Fruit fly (Drosophila melanogaster) whole organism, embryonic: ENCODE measurements around the gene HDAC6.

ENCODE experiments used
- Ada2b ChIP-seq: fragments of 200-800 bp; sonication (Bioruptor generic); IDR thresholded peaks from 2 replicates; pipeline ENCODE4 v1.3.6; 2022; ENCODE audit warnings: missing biosample characterization, missing genetic modification characterization
- Antp ChIP-seq: fragments of 200-800 bp; sonication (Bioruptor generic); optimal IDR thresholded peaks from 3 replicates; lab custom pipeline; 2016; ENCODE audit warnings: missing biosample characterization, missing genetic modification characterization
- Atf3 ChIP-seq: fragments of 200-800 bp; sonication (Bioruptor generic); optimal IDR thresholded peaks from 3 replicates; lab custom pipeline; 2016; ENCODE audit warnings: missing biosample characterization, missing genetic modification characterization
- BEAF-32 ChIP-seq: fragments of 200-800 bp; sonication (Bioruptor generic); optimal IDR thresholded peaks from 3 replicates; lab custom pipeline; 2017; ENCODE audit warnings: missing biosample characterization, missing genetic modification characterization, mild to moderate bottlenecking, moderate library complexity, missing genetic modification reagents
- Blimp-1 ChIP-seq: fragments of 200-800 bp; sonication (Bioruptor generic); optimal IDR thresholded peaks from 3 replicates; lab custom pipeline; 2018; ENCODE audit warnings: missing biosample characterization, missing genetic modification characterization, mild to moderate bottlenecking, moderate library complexity, missing genetic modification reagents
- CG10565 ChIP-seq: fragments of 200-800 bp; sonication (Bioruptor generic); optimal IDR thresholded peaks from 3 replicates; lab custom pipeline; 2016; ENCODE audit warnings: missing biosample characterization, mild to moderate bottlenecking, missing genetic modification characterization
- CG11504 ChIP-seq: fragments of 200-800 bp; sonication (Bioruptor generic); optimal IDR thresholded peaks from 3 replicates; lab custom pipeline; 2019; ENCODE audit warnings: missing biosample characterization, mild to moderate bottlenecking, missing genetic modification characterization, moderate library complexity
- CG12155 ChIP-seq: fragments of 200-800 bp; sonication (Bioruptor generic); optimal IDR thresholded peaks from 3 replicates; lab custom pipeline; 2016; ENCODE audit warnings: missing biosample characterization, missing genetic modification characterization
- CG16863 ChIP-seq: fragments of 200-800 bp; sonication (Bioruptor generic); optimal IDR thresholded peaks from 3 replicates; lab custom pipeline; 2016; ENCODE audit warnings: missing biosample characterization, missing genetic modification characterization
- CG17359 ChIP-seq: fragments of 200-800 bp; sonication (Bioruptor generic); optimal IDR thresholded peaks from 3 replicates; lab custom pipeline; 2018; ENCODE audit warnings: missing biosample characterization, mild to moderate bottlenecking, missing genetic modification characterization, moderate library complexity
- CG17361 ChIP-seq: fragments of 200-800 bp; sonication (Bioruptor generic); IDR thresholded peaks from 3 replicates; pipeline ENCODE4 v1.3.6; 2022; ENCODE audit warnings: missing biosample characterization, missing genetic modification characterization
- CG17385 ChIP-seq: fragments of 200-800 bp; sonication (Bioruptor generic); optimal IDR thresholded peaks from 3 replicates; lab custom pipeline; 2018; ENCODE audit warnings: missing biosample characterization, mild to moderate bottlenecking, missing genetic modification characterization
- CG18599 ChIP-seq: fragments of 200-800 bp; sonication (Bioruptor generic); optimal IDR thresholded peaks from 3 replicates; lab custom pipeline; 2017; ENCODE audit warnings: missing biosample characterization, missing genetic modification characterization, mild to moderate bottlenecking, moderate library complexity, missing genetic modification reagents
- CG2889 ChIP-seq: fragments of 200-800 bp; sonication (Bioruptor generic); IDR thresholded peaks from 3 replicates; pipeline ENCODE4 v1.3.6; 2022; ENCODE audit warnings: missing biosample characterization, missing genetic modification characterization
- CG32767 ChIP-seq: fragments of 200-800 bp; sonication (Bioruptor generic); IDR thresholded peaks from 2 replicates; pipeline ENCODE4 v1.3.6; 2022; ENCODE audit warnings: missing biosample characterization, missing genetic modification characterization
- CG3995 ChIP-seq: fragments of 200-800 bp; sonication (Bioruptor generic); optimal IDR thresholded peaks from 3 replicates; lab custom pipeline; 2016; ENCODE audit warnings: missing biosample characterization, missing genetic modification characterization
- CG6683 ChIP-seq: fragments of 200-800 bp; sonication (Bioruptor generic); optimal IDR thresholded peaks from 2 replicates; lab custom pipeline; 2017; ENCODE audit warnings: missing biosample characterization, mild to moderate bottlenecking, missing genetic modification characterization, missing genetic modification reagents
- CG6765 ChIP-seq: fragments of 200-800 bp; sonication (Bioruptor generic); optimal IDR thresholded peaks from 3 replicates; lab custom pipeline; 2017; ENCODE audit warnings: missing biosample characterization, mild to moderate bottlenecking, missing genetic modification characterization
- CG8388 ChIP-seq: fragments of 200-800 bp; sonication (Bioruptor generic); optimal IDR thresholded peaks from 2 replicates; lab custom pipeline; 2019; ENCODE audit warnings: missing biosample characterization, mild to moderate bottlenecking, missing genetic modification characterization, moderate library complexity
- CG9932 ChIP-seq: fragments of 200-800 bp; sonication (Bioruptor generic); IDR thresholded peaks from 2 replicates; pipeline ENCODE4 v1.3.6; 2022; ENCODE audit warnings: missing biosample characterization, missing genetic modification characterization
- D19A ChIP-seq: fragments of 200-800 bp; optimal IDR thresholded peaks from 3 replicates; lab custom pipeline; 2019; ENCODE audit warnings: missing biosample characterization, mild to moderate bottlenecking, missing genetic modification characterization, moderate library complexity
- Dll ChIP-seq: fragments of 200-800 bp; sonication (Bioruptor generic); IDR thresholded peaks from 4 replicates; pipeline ENCODE4 v1.3.6; 2022; ENCODE audit warnings: missing biosample characterization, missing genetic modification characterization; ENCODE audit not compliant: partially characterized antibody
- Dref ChIP-seq: fragments of 200-800 bp; sonication (Bioruptor generic); IDR thresholded peaks from 2 replicates; pipeline ENCODE4 v1.3.6; 2022; ENCODE audit warnings: missing biosample characterization, missing genetic modification characterization
- Drgx ChIP-seq: fragments of 200-800 bp; sonication (Bioruptor generic); IDR thresholded peaks from 2 replicates; pipeline ENCODE4 v1.3.6; 2022; ENCODE audit warnings: missing biosample characterization, missing genetic modification characterization
- E2f1 ChIP-seq: fragments of 200-800 bp; sonication (Bioruptor generic); IDR thresholded peaks from 2 replicates; pipeline ENCODE4 v1.3.6; 2022; ENCODE audit warnings: missing biosample characterization, missing genetic modification characterization
- Fer2 ChIP-seq: fragments of 200-800 bp; sonication (Bioruptor generic); optimal IDR thresholded peaks from 2 replicates; lab custom pipeline; 2018; ENCODE audit warnings: missing biosample characterization, mild to moderate bottlenecking, missing genetic modification characterization, moderate library complexity
- Gug ChIP-seq: fragments of 200-800 bp; sonication (Bioruptor generic); IDR thresholded peaks from 4 replicates; pipeline ENCODE4 v1.3.6; 2022; ENCODE audit warnings: missing biosample characterization, missing genetic modification characterization
- Hr3 ChIP-seq: fragments of 200-800 bp; sonication (Bioruptor generic); optimal IDR thresholded peaks from 3 replicates; lab custom pipeline; 2016; ENCODE audit warnings: missing biosample characterization, missing genetic modification characterization
- Nf-YC ChIP-seq: fragments of 200-800 bp; optimal IDR thresholded peaks from 3 replicates; lab custom pipeline; 2019; ENCODE audit warnings: missing biosample characterization, mild to moderate bottlenecking, missing genetic modification characterization, moderate library complexity
- NfI ChIP-seq: fragments of 200-800 bp; sonication (Bioruptor generic); optimal IDR thresholded peaks from 3 replicates; lab custom pipeline; 2018; ENCODE audit warnings: missing biosample characterization, mild to moderate bottlenecking, missing genetic modification characterization, moderate library complexity
- Scr ChIP-seq: fragments of 200-800 bp; sonication (Bioruptor generic); IDR thresholded peaks from 2 replicates; pipeline ENCODE4 v1.3.6; 2022; ENCODE audit warnings: missing biosample characterization, missing genetic modification characterization; ENCODE audit not compliant: partially characterized antibody
- Sin3A ChIP-seq: fragments of >200 bp; optimal IDR thresholded peaks from 2 replicates; lab custom pipeline; 2018
- Xrp1 ChIP-seq: fragments of 200-800 bp; sonication (Bioruptor generic); IDR thresholded peaks from 2 replicates; pipeline ENCODE4 v1.3.6; 2022; ENCODE audit warnings: missing biosample characterization, missing genetic modification characterization
- bbx ChIP-seq: fragments of 200-800 bp; sonication (Bioruptor generic); IDR thresholded peaks from 2 replicates; pipeline ENCODE4 v1.3.6; 2022; ENCODE audit warnings: missing biosample characterization, missing genetic modification characterization; ENCODE audit not compliant: partially characterized antibody
- crol ChIP-seq: fragments of 200-800 bp; sonication (Bioruptor generic); IDR thresholded peaks from 2 replicates; pipeline ENCODE4 v1.3.6; 2022; ENCODE audit warnings: missing biosample characterization, missing genetic modification characterization
- dati ChIP-seq: fragments of 200-800 bp; sonication (Bioruptor generic); IDR thresholded peaks from 2 replicates; pipeline ENCODE4 v1.3.6; 2022; ENCODE audit warnings: missing biosample characterization, missing genetic modification characterization
- ewg ChIP-seq: fragments of 200-800 bp; sonication (Bioruptor generic); optimal IDR thresholded peaks from 3 replicates; lab custom pipeline; 2017; ENCODE audit warnings: mild to moderate bottlenecking, missing biosample characterization, missing genetic modification reagents, missing genetic modification characterization
- gsb-n ChIP-seq: fragments of 200-800 bp; sonication (Bioruptor generic); optimal IDR thresholded peaks from 3 replicates; lab custom pipeline; 2018; ENCODE audit warnings: missing biosample characterization, mild to moderate bottlenecking, missing genetic modification characterization
- hkb ChIP-seq, 2 experiments: fragments of 200-800 bp in 1 of 2; fragments of >200 bp in 1 of 2; sonication (Bioruptor generic) in 1 of 2; IDR thresholded peaks in 1 of 2; optimal IDR thresholded peaks in 1 of 2; 2 replicates each; pipeline versions ENCODE4 v1.3.6 to Lab custom; 2017 to 2022; ENCODE audit warnings: missing biosample characterization in 1 of 2, missing genetic modification characterization in 1 of 2
- lola ChIP-seq, 3 experiments: fragments of >200 bp in 2 of 3; fragments of 200-800 bp in 1 of 3; sonication (Bioruptor generic) in 1 of 3; optimal IDR thresholded peaks; 2 replicates each; lab custom pipeline; 2017 to 2019; ENCODE audit warnings: missing biosample characterization in 3 of 3, missing genetic modification characterization in 3 of 3, mild to moderate bottlenecking in 1 of 3, moderate library complexity in 1 of 3
- nerfin-1 ChIP-seq: fragments of 200-800 bp; sonication (Bioruptor generic); optimal IDR thresholded peaks from 3 replicates; lab custom pipeline; 2019; ENCODE audit warnings: missing biosample characterization, mild to moderate bottlenecking, missing genetic modification characterization, moderate library complexity
- nom ChIP-seq: fragments of 200-800 bp; sonication (Bioruptor generic); optimal IDR thresholded peaks from 2 replicates; lab custom pipeline; 2017; ENCODE audit warnings: missing biosample characterization, missing genetic modification characterization, mild to moderate bottlenecking, moderate library complexity, missing genetic modification reagents
- sd ChIP-seq: fragments of 200-800 bp; sonication (Bioruptor generic); optimal IDR thresholded peaks from 3 replicates; lab custom pipeline; 2018; ENCODE audit warnings: missing biosample characterization, mild to moderate bottlenecking, missing genetic modification characterization, moderate library complexity
- sisA ChIP-seq: fragments of 200-800 bp; sonication (Bioruptor generic); IDR thresholded peaks from 2 replicates; pipeline ENCODE4 v1.3.6; 2022; ENCODE audit warnings: missing biosample characterization, missing genetic modification characterization
- ssp ChIP-seq: fragments of 200-800 bp; sonication (Bioruptor generic); IDR thresholded peaks from 2 replicates; pipeline ENCODE4 v1.3.6; 2022; ENCODE audit warnings: missing biosample characterization, missing genetic modification characterization
- stc ChIP-seq: fragments of 200-800 bp; sonication (Bioruptor generic); IDR thresholded peaks from 2 replicates; pipeline ENCODE4 v1.3.6; 2022; ENCODE audit warnings: missing biosample characterization, missing genetic modification characterization
- tup ChIP-seq: fragments of 200-800 bp; sonication (Bioruptor generic); optimal IDR thresholded peaks from 2 replicates; lab custom pipeline; 2016; ENCODE audit warnings: missing biosample characterization, mild to moderate bottlenecking, missing genetic modification characterization, moderate library complexity
- unpg ChIP-seq: fragments of 200-800 bp; sonication (Bioruptor generic); optimal IDR thresholded peaks from 3 replicates; lab custom pipeline; 2018; ENCODE audit warnings: missing biosample characterization, mild to moderate bottlenecking, missing genetic modification characterization, moderate library complexity

HDAC6 gene

dm6 chrX:15319699-15320482 lies 13.2 kb upstream of the HDAC6 start (continued):
- TF ChIP-seq Xrp1 (GFP tag; lab: Robert Waterston, UW): no peak
- TF ChIP-seq CG18599 (GFP tag; lab: Kevin White, UChicago): no peak
- TF ChIP-seq CG9932 (GFP tag; lab: Robert Waterston, UW): no peak
- TF ChIP-seq Antp (GFP tag; lab: Kevin White, UChicago): no peak
- TF ChIP-seq BEAF-32 (GFP tag; lab: Kevin White, UChicago): peak; percentile 49
- no peak for TF ChIP-seq CG17359 (tag; lab: Kevin White, UChicago)
- no peak for TF ChIP-seq Atf3
- no peak for TF ChIP-seq CG6683 (GFP tag; lab: Kevin White, UChicago)
- peak; percentile 35 for TF ChIP-seq nerfin-1 (tag; lab: Kevin White, UChicago)
- TF ChIP-seq CG32767: peak; percentile 22; the same call in 1 of the 2 replicates
- TF ChIP-seq sd (tag; lab: Kevin White, UChicago): peak; percentile 25
- TF ChIP-seq gsb-n (tag; lab: Kevin White, UChicago): no peak
- TF ChIP-seq ssp: 0 out of 2 replicates have a peak, but pooled peaks have one; percentile 23
- no peak for TF ChIP-seq CG17385 (GFP tag; lab: Kevin White, UChicago)
- peak; percentile 77 for TF ChIP-seq CG3995 (GFP tag; lab: Kevin White, UChicago)
- no peak for TF ChIP-seq Blimp-1 (GFP tag; lab: Kevin White, UChicago)
- TF ChIP-seq Scr: peak; percentile 43
- TF ChIP-seq Nf-YC (tag; lab: Kevin White, UChicago): no peak
- no peak for TF ChIP-seq E2f1 (GFP tag; lab: Robert Waterston, UW)
- TF ChIP-seq dati: no peak
- TF ChIP-seq Fer2 (tag; lab: Kevin White, UChicago): no peak
- TF ChIP-seq CG16863 (GFP tag; lab: Kevin White, UChicago): no peak

- TF ChIP-seq ewg (GFP tag; lab: Kevin White, UChicago): no peak
- no peak for TF ChIP-seq D19A (tag; lab: Kevin White, UChicago)
- TF ChIP-seq bbx (GFP tag; lab: Robert Waterston, UW): no peak
- no peak for TF ChIP-seq stc (GFP tag; lab: Robert Waterston, UW)
- TF ChIP-seq CG17385 (GFP tag; lab: Kevin White, UChicago): peak; percentile 84
- TF ChIP-seq crol (GFP tag; lab: Robert Waterston, UW): no peak
- TF ChIP-seq NfI: no peak
- TF ChIP-seq CG12155 (GFP tag; lab: Kevin White, UChicago): no peak
- TF ChIP-seq nom: peak; percentile 83
- no peak for TF ChIP-seq CG11504 (tag; lab: Kevin White, UChicago)
- no peak for TF ChIP-seq lola (GFP tag; optimal IDR thresholded peaks at IDR 0.05; lab: Kevin White, UChicago)
- no peak for TF ChIP-seq CG8388 (GFP tag; lab: Kevin White, UChicago)
- TF ChIP-seq dati: no peak
- no peak for TF ChIP-seq Hr3 (GFP tag; lab: Kevin White, UChicago)
- TF ChIP-seq Dref (GFP tag; lab: Robert Waterston, UW): peak; percentile 41; the same call in 1 of the 2 replicates
- no peak for TF ChIP-seq CG10565 (GFP tag; lab: Kevin White, UChicago)
- no peak for TF ChIP-seq Dll (GFP tag; lab: Robert Waterston, UW)
- TF ChIP-seq Gug (GFP tag; lab: Robert Waterston, UW): no peak
- TF ChIP-seq CG6765 (GFP tag; lab: Kevin White, UChicago): no peak
- no peak for TF ChIP-seq Ada2b (GFP tag; lab: Robert Waterston, UW)
- TF ChIP-seq Sin3A (lab: Kevin White, UChicago): no peak
- no peak for TF ChIP-seq sisA
- TF ChIP-seq CG17361 (GFP tag; lab: Robert Waterston, UW): no peak
- no peak for TF ChIP-seq hkb (optimal IDR thresholded peaks at IDR 0.05; lab: Kevin White, UChicago)
- TF ChIP-seq hkb (GFP tag; IDR thresholded peaks at IDR 0.05; lab: Robert Waterston, UW): peak; percentile 35; the same call in 1 of the 2 replicates
- no peak for TF ChIP-seq unpg (GFP tag; lab: Kevin White, UChicago)
- no peak for TF ChIP-seq gsb-n (tag; lab: Kevin White, UChicago)
- no peak for TF ChIP-seq tup (GFP tag; lab: Kevin White, UChicago)
- no peak for TF ChIP-seq CG2889
- peak; percentile 43; the same call in 1 of the 2 replicates for TF ChIP-seq Drgx (GFP tag; lab: Robert Waterston, UW)
These were observed 12.6 kb upstream of the HDAC6 start for dm6 chrX:15320522-15320921.
